Worm (Caenorhabditis elegans): ENCODE data around the gene lmp-1.

ce11 chrX:6334602-6335001 lies 42.9 kb downstream of the lmp-1 start:
- TF ChIP-seq tra-4 (tag; optimal IDR thresholded peaks at IDR 0.05) = no peak
- TF ChIP-seq flt-1 (GFP tag; IDR thresholded peaks at IDR 0.05) = no peak
- TF ChIP-seq tbx-11 (GFP tag; IDR thresholded peaks at IDR 0.05) = no peak
- TF ChIP-seq sea-1 (GFP tag; conservative IDR thresholded peaks at IDR 0.05) = no peak
- no peak for TF ChIP-seq hmg-4 (GFP tag; optimal IDR thresholded peaks at IDR 0.05)
- no peak for TF ChIP-seq F13C5.2 (tag; optimal IDR thresholded peaks at IDR 0.05)
- no peak for TF ChIP-seq hnd-1 (tag; optimal IDR thresholded peaks at IDR 0.05)
- TF ChIP-seq ama-1 (optimal IDR thresholded peaks at IDR 0.05) = no peak

Measured in whole organism, early embryonic.